Worm (Caenorhabditis elegans) whole organism, L2 larva: ENCODE data around the gene fbxb-42.

Experiments
- C34F6.9 ChIP-seq: fragments of 150-350 bp; optimal IDR thresholded peaks from 2 replicates; lab custom pipeline; 2014; ENCODE audit warnings: missing biosample characterization, missing genetic modification characterization
- F13H6.1 ChIP-seq: sonication (generic microtip); optimal IDR thresholded peaks from 2 replicates; lab custom pipeline; 2016; ENCODE audit warnings: missing genetic modification characterization, missing compliant biosample characterization
- R02D3.7 ChIP-seq: fragments of 150-350 bp; optimal IDR thresholded peaks from 2 replicates; lab custom pipeline; 2014; ENCODE audit warnings: missing biosample characterization, missing genetic modification characterization
- alr-1 ChIP-seq: fragments of 150-350 bp; optimal IDR thresholded peaks from 2 replicates; lab custom pipeline; 2014; ENCODE audit warnings: missing biosample characterization, missing genetic modification characterization
- ceh-16 ChIP-seq: fragments of 150-350 bp; optimal IDR thresholded peaks from 2 replicates; lab custom pipeline; 2014; ENCODE audit warnings: missing biosample characterization, missing genetic modification characterization
- ceh-82 ChIP-seq: fragments of 150-350 bp; optimal IDR thresholded peaks from 2 replicates; lab custom pipeline; 2014; ENCODE audit warnings: missing biosample characterization, missing genetic modification characterization
- crh-2 ChIP-seq: sonication (generic microtip); optimal IDR thresholded peaks from 2 replicates; lab custom pipeline; 2017; ENCODE audit warnings: missing biosample characterization, missing genetic modification characterization
- egl-27 ChIP-seq: sonication (generic microtip); optimal IDR thresholded peaks from 3 replicates; lab custom pipeline; 2017; ENCODE audit warnings: missing biosample characterization, missing genetic modification reagents, missing genetic modification characterization
- elt-1 ChIP-seq: fragments of 150-350 bp; optimal IDR thresholded peaks from 2 replicates; lab custom pipeline; 2014; ENCODE audit warnings: missing biosample characterization, missing genetic modification characterization
- fos-1 ChIP-seq: fragments of 150-350 bp; optimal IDR thresholded peaks from 2 replicates; lab custom pipeline; 2014; ENCODE audit warnings: missing biosample characterization, missing genetic modification characterization
- lin-13 ChIP-seq: fragments of 150-350 bp; optimal IDR thresholded peaks from 2 replicates; lab custom pipeline; 2014; ENCODE audit warnings: missing biosample characterization, missing genetic modification reagents, missing genetic modification characterization
- lin-39 ChIP-seq: fragments of 150-350 bp; optimal IDR thresholded peaks from 2 replicates; lab custom pipeline; 2014; ENCODE audit warnings: missing biosample characterization, missing genetic modification reagents, missing genetic modification characterization
- nhr-10 ChIP-seq: sonication (generic microtip); optimal IDR thresholded peaks from 2 replicates; lab custom pipeline; 2017; ENCODE audit warnings: missing biosample characterization, missing genetic modification characterization
- nhr-11 ChIP-seq: fragments of 150-350 bp; optimal IDR thresholded peaks from 2 replicates; lab custom pipeline; 2014; ENCODE audit warnings: missing biosample characterization, missing genetic modification characterization
- nhr-12 ChIP-seq: fragments of 150-350 bp; optimal IDR thresholded peaks from 2 replicates; lab custom pipeline; 2014; ENCODE audit warnings: missing biosample characterization, missing genetic modification characterization
- nhr-129 ChIP-seq: fragments of 150-350 bp; optimal IDR thresholded peaks from 2 replicates; lab custom pipeline; 2014; ENCODE audit warnings: missing biosample characterization, missing genetic modification characterization
- nhr-21 ChIP-seq: fragments of 150-350 bp; optimal IDR thresholded peaks from 2 replicates; lab custom pipeline; 2014; ENCODE audit warnings: missing biosample characterization, missing genetic modification characterization
- nhr-23 ChIP-seq: fragments of 150-350 bp; optimal IDR thresholded peaks from 2 replicates; lab custom pipeline; 2014; ENCODE audit warnings: missing biosample characterization, missing genetic modification reagents, missing genetic modification characterization
- nhr-237 ChIP-seq: fragments of 150-350 bp; optimal IDR thresholded peaks from 2 replicates; lab custom pipeline; 2014; ENCODE audit warnings: missing biosample characterization, missing genetic modification characterization
- nhr-25 ChIP-seq: fragments of 150-350 bp; sonication (generic microtip); optimal IDR thresholded peaks from 3 replicates; lab custom pipeline; 2014; ENCODE audit warnings: missing biosample characterization, missing genetic modification characterization
- nhr-6 ChIP-seq: fragments of 150-350 bp; optimal IDR thresholded peaks from 2 replicates; lab custom pipeline; 2014; ENCODE audit warnings: missing biosample characterization, missing genetic modification characterization
- peb-1 ChIP-seq: fragments of 150-350 bp; optimal IDR thresholded peaks from 2 replicates; lab custom pipeline; 2014; ENCODE audit warnings: missing biosample characterization, missing genetic modification characterization
- sma-3 ChIP-seq: sonication (generic microtip); optimal IDR thresholded peaks from 2 replicates; lab custom pipeline; 2016; ENCODE audit warnings: missing genetic modification reagents, missing genetic modification characterization, missing compliant biosample characterization
- snpc-4 ChIP-seq: fragments of 150-350 bp; optimal IDR thresholded peaks from 2 replicates; lab custom pipeline; 2014; ENCODE audit warnings: missing biosample characterization, missing genetic modification characterization
- unc-39 ChIP-seq: fragments of 150-350 bp; optimal IDR thresholded peaks from 2 replicates; lab custom pipeline; 2014; ENCODE audit warnings: missing biosample characterization, missing genetic modification characterization
- unc-55 ChIP-seq: fragments of 150-350 bp; sonication (generic microtip); optimal IDR thresholded peaks from 3 replicates; lab custom pipeline; 2014; ENCODE audit warnings: missing biosample characterization, missing genetic modification reagents, missing genetic modification characterization
- unc-62 ChIP-seq: fragments of 150-350 bp; optimal IDR thresholded peaks from 2 replicates; lab custom pipeline; 2014; ENCODE audit warnings: missing biosample characterization, missing genetic modification reagents, missing genetic modification characterization
- zag-1 ChIP-seq: fragments of 150-350 bp; optimal IDR thresholded peaks from 2 replicates; lab custom pipeline; 2014; ENCODE audit warnings: missing biosample characterization, missing genetic modification characterization
- ztf-1 ChIP-seq: fragments of 200-800 bp; sonication (Bioruptor generic); conservative IDR thresholded peaks from 2 replicates; pipeline ENCODE4 v1.3.6; 2022; ENCODE audit warnings: missing genetic modification characterization, missing compliant biosample characterization
- ztf-4 ChIP-seq: fragments of 150-350 bp; optimal IDR thresholded peaks from 2 replicates; lab custom pipeline; 2014; ENCODE audit warnings: missing biosample characterization, missing genetic modification characterization

The fbxb-42 gene

ce11 chrII:1576772-1577171 is 39.4 kb downstream of the fbxb-42 start:
- TF ChIP-seq ztf-4 (tag; lab: Kevin White, UChicago) (no peak), ztf-1 (GFP tag; lab: Robert Waterston, UW) (no peak), fos-1 (peak; percentile 82)

- no peak for TF ChIP-seq nhr-237 (tag; lab: Kevin White, UChicago)
- no peak for TF ChIP-seq fos-1
- no peak for TF ChIP-seq nhr-129
Measured at ce11 chrII:1579886-1580285, 42.5 kb downstream of the fbxb-42 start, which contains the start of gene math-38. math-38 (minus strand) TSS chrII:1579986.

ce11 chrII:1584140-1584539 is 46.7 kb downstream of the fbxb-42 start, which contains the start of gene clec-21:
clec-21 (minus strand) TSS chrII:1584240.
- TF ChIP-seq elt-1 (tag; lab: Kevin White, UChicago), result no peak
- TF ChIP-seq nhr-11 (tag; lab: Kevin White, UChicago), result no peak
- no peak for TF ChIP-seq C34F6.9 (tag; lab: Kevin White, UChicago)
- TF ChIP-seq peb-1 (tag; lab: Kevin White, UChicago), result no peak
- no peak for TF ChIP-seq ztf-1 (GFP tag; lab: Robert Waterston, UW)
- TF ChIP-seq unc-39 (tag; lab: Kevin White, UChicago), result no peak
- TF ChIP-seq lin-13, result no peak
- no peak for TF ChIP-seq ceh-82
- no peak for TF ChIP-seq lin-39 (tag; lab: Kevin White, UChicago)
- TF ChIP-seq nhr-12 (tag; lab: Kevin White, UChicago), result no peak
- TF ChIP-seq fos-1, result no peak

ce11 chrII:1586305-1586704 is 48.9 kb downstream of the fbxb-42 start, which contains the start of gene T07H3.8:
T07H3.8 (plus strand) TSS chrII:1586605.
- TF ChIP-seq zag-1 (tag; lab: Kevin White, UChicago), result no peak
- no peak for TF ChIP-seq ceh-16 (tag; lab: Kevin White, UChicago)
- no peak for TF ChIP-seq nhr-11 (tag; lab: Kevin White, UChicago)
- TF ChIP-seq nhr-10 (tag; lab: Kevin White, UChicago), result no peak
- no peak for TF ChIP-seq unc-39 (tag; lab: Kevin White, UChicago)
- TF ChIP-seq nhr-25 (tag; lab: Kevin White, UChicago), result no peak
- TF ChIP-seq R02D3.7 (tag; lab: Kevin White, UChicago), result no peak
- TF ChIP-seq crh-2 (tag; lab: Kevin White, UChicago), result no peak
- TF ChIP-seq egl-27 (tag; lab: Kevin White, UChicago), result no peak
- TF ChIP-seq nhr-23 (tag; lab: Kevin White, UChicago), result no peak
- no peak for TF ChIP-seq snpc-4 (tag; lab: Kevin White, UChicago)
- TF ChIP-seq ztf-1 (GFP tag; lab: Robert Waterston, UW), result no peak
- TF ChIP-seq nhr-21 (tag; lab: Kevin White, UChicago), result no peak
- no peak for TF ChIP-seq sma-3 (GFP tag; lab: Kevin White, UChicago)
- no peak for TF ChIP-seq F13H6.1 (tag; lab: Kevin White, UChicago)
- TF ChIP-seq unc-62 (GFP tag; lab: Kevin White, UChicago), result no peak
- TF ChIP-seq lin-13, result no peak
- TF ChIP-seq unc-55 (GFP tag; lab: Kevin White, UChicago), result no peak
- TF ChIP-seq nhr-6 (tag; lab: Kevin White, UChicago), result no peak
- no peak for TF ChIP-seq alr-1 (tag; lab: Kevin White, UChicago)
- TF ChIP-seq, all 48 proteins: peak for 0
